Fruit fly (Drosophila melanogaster): ENCODE measurements around the gene CG18417.

CG18417 gene

dm6 chr3L:7433325-7433827, 33.5 kb downstream of the CG18417 start (continued):
- TF ChIP-seq CG13424 (tag; optimal IDR thresholded peaks at IDR 0.05) (peak; percentile 13), zf30C (GFP tag; optimal IDR thresholded peaks at IDR 0.05) (peak; percentile 29), CG2712 (tag; optimal IDR thresholded peaks at IDR 0.05) (peak; percentile 46), Kr (GFP tag; optimal IDR thresholded peaks at IDR 0.05) (no peak), Spps (tag; optimal IDR thresholded peaks at IDR 0.05) (no peak), CG17328 (GFP tag; IDR thresholded peaks at IDR 0.05) (peak; percentile 20; the same call in 1 of the 2 replicates), CG14667 (GFP tag; IDR thresholded peaks at IDR 0.05) (no peak), CHES-1-like (GFP tag; optimal IDR thresholded peaks at IDR 0.05) (no peak), MESR4 (GFP tag; optimal IDR thresholded peaks at IDR 0.05) (no peak), CG17385 (GFP tag; optimal IDR thresholded peaks at IDR 0.05) (no peak), dm (GFP tag; optimal IDR thresholded peaks at IDR 0.05) (no peak), salm (tag; optimal IDR thresholded peaks at IDR 0.05) (no peak), CG10321 (GFP tag; IDR thresholded peaks at IDR 0.05) (peak; percentile 6; the same call in 1 of the 2 replicates), CG18262 (tag; optimal IDR thresholded peaks at IDR 0.05) (peak; percentile 56), tgo (GFP tag; IDR thresholded peaks at IDR 0.05) (no peak; the same call in 2 of the 3 replicates), CG1792 (GFP tag; optimal IDR thresholded peaks at IDR 0.05) (no peak), toy (GFP tag; IDR thresholded peaks at IDR 0.05) (no peak), CG32772 (GFP tag; IDR thresholded peaks at IDR 0.05) (peak; percentile 34; the same call in 1 of the 2 replicates), onecut (GFP tag; IDR thresholded peaks at IDR 0.05) (no peak), ci (GFP tag; IDR thresholded peaks at IDR 0.05) (no peak; the same call in 1 of the 3 replicates), CG2678 (tag; optimal IDR thresholded peaks at IDR 0.05) (peak; percentile 48), CG12391 (tag; optimal IDR thresholded peaks at IDR 0.05) (peak; percentile 45), Dek (tag; optimal IDR thresholded peaks at IDR 0.05) (no peak), CG6689 (GFP tag; IDR thresholded peaks at IDR 0.05) (0 out of 2 replicates have a peak, but pooled peaks have one; percentile 28), NfI (GFP tag; optimal IDR thresholded peaks at IDR 0.05) (no peak), CG8290 (GFP tag; optimal IDR thresholded peaks at IDR 0.05) (no peak), CG8290 (tag; optimal IDR thresholded peaks at IDR 0.05) (peak in 1 of 2 experiments; percentile 51), CG33213 (GFP tag; optimal IDR thresholded peaks at IDR 0.05) (no peak), nerfin-1 (tag; optimal IDR thresholded peaks at IDR 0.05) (no peak), CG11560 (tag; IDR thresholded peaks at IDR 0.05) (no peak), Gug (GFP tag; IDR thresholded peaks at IDR 0.05) (0 out of 4 replicates have a peak, but pooled peaks have one; percentile 6), CG30431 (GFP tag; optimal IDR thresholded peaks at IDR 0.05) (no peak), jigr1 (GFP tag; IDR thresholded peaks at IDR 0.05) (no peak), CG13123 (GFP tag; optimal IDR thresholded peaks at IDR 0.05) (no peak), CG9817 (tag; optimal IDR thresholded peaks at IDR 0.05) (no peak), lbe (GFP tag; optimal IDR thresholded peaks at IDR 0.05) (no peak), HLHmδ (GFP tag; optimal IDR thresholded peaks at IDR 0.05) (no peak), zfh2 (GFP tag; optimal IDR thresholded peaks at IDR 0.05) (no peak), CG7357 (GFP tag; IDR thresholded peaks at IDR 0.05) (no peak), D19A (tag; optimal IDR thresholded peaks at IDR 0.05) (peak; percentile 27), ac (GFP tag; optimal IDR thresholded peaks at IDR 0.05) (no peak), Atf3 (GFP tag; optimal IDR thresholded peaks at IDR 0.05) (no peak), Doc2 (GFP tag; IDR thresholded peaks at IDR 0.05) (no peak), CG5245 (GFP tag; optimal IDR thresholded peaks at IDR 0.05) (no peak), ara (GFP tag; IDR thresholded peaks at IDR 0.05) (no peak), fd96Cb (tag; optimal IDR thresholded peaks at IDR 0.05) (peak; percentile 2), CG1233 (GFP tag; optimal IDR thresholded peaks at IDR 0.05) (no peak), Drgx (GFP tag; IDR thresholded peaks at IDR 0.05) (peak; percentile 63), Hr3 (GFP tag; optimal IDR thresholded peaks at IDR 0.05) (no peak), Sox102F (GFP tag; optimal IDR thresholded peaks at IDR 0.05) (peak; percentile 35), ab (GFP tag; optimal IDR thresholded peaks at IDR 0.05) (no peak), CG8359 (GFP tag; optimal IDR thresholded peaks at IDR 0.05; ENCODE audit: borderline replicate concordance) (no peak)

Data from whole organism, embryonic.